Comparison of ENCODE assay signal across 1 fruit fly cellular context in genomic region chr3L:15590803-15591597, dm6.
TF ChIP-seq lines count a peak whose summit lies in the region.

No protein-coding gene starts in this region.

TF ChIP-seq in whole organism, embryonic, 481 proteins besides CTCF, POLR2A, EP300 and RAD21 (continued from another document):
- TF ChIP-seq CG34224 (GFP tag; IDR thresholded peaks at IDR 0.05; lab: Robert Waterston, UW; ENCODE audit: partially characterized antibody), result no peak
- TF ChIP-seq ranshi (GFP tag; IDR thresholded peaks at IDR 0.05; lab: Robert Waterston, UW), result no peak
- peak; percentile 54; the same call in 1 of the 2 replicates for TF ChIP-seq CG14014 (GFP tag; IDR thresholded peaks at IDR 0.05; lab: Robert Waterston, UW)
- peak; percentile 32 for TF ChIP-seq CG7987 (GFP tag; optimal IDR thresholded peaks at IDR 0.05; lab: Kevin White, UChicago)
- TF ChIP-seq sug (tag; optimal IDR thresholded peaks at IDR 0.05; lab: Kevin White, UChicago), result peak; percentile 18
- no peak for TF ChIP-seq Scr (GFP tag; IDR thresholded peaks at IDR 0.05; lab: Robert Waterston, UW; ENCODE audit: partially characterized antibody)
- peak; percentile 59; the same call in 1 of the 2 replicates for TF ChIP-seq Atf6 (GFP tag; IDR thresholded peaks at IDR 0.05; lab: Robert Waterston, UW)
- peak; percentile 40; the same call in 1 of the 2 replicates for TF ChIP-seq Awh (GFP tag; IDR thresholded peaks at IDR 0.05; lab: Robert Waterston, UW)
- peak; percentile 4 for TF ChIP-seq CG10543 (GFP tag; optimal IDR thresholded peaks at IDR 0.05; lab: Kevin White, UChicago)
- peak; percentile 26 for TF ChIP-seq scrt (GFP tag; optimal IDR thresholded peaks at IDR 0.05; lab: Kevin White, UChicago)
- TF ChIP-seq row (GFP tag; IDR thresholded peaks at IDR 0.05; lab: Robert Waterston, UW), result peak; percentile 35; the same call in 1 of the 3 replicates
- TF ChIP-seq Fer1 (GFP tag; optimal IDR thresholded peaks at IDR 0.05; lab: Kevin White, UChicago), result peak; percentile 28
- no peak for TF ChIP-seq hbn (GFP tag; IDR thresholded peaks at IDR 0.05; lab: Robert Waterston, UW; ENCODE audit: partially characterized antibody)
- peak in 1 of 2 experiments; percentile 17 for TF ChIP-seq Hr51 (GFP tag; optimal IDR thresholded peaks at IDR 0.05; lab: Kevin White, UChicago)
- peak; percentile 22 for TF ChIP-seq CG12744 (GFP tag; optimal IDR thresholded peaks at IDR 0.05; lab: Kevin White, UChicago)
- peak; percentile 7; the same call in 1 of the 2 replicates for TF ChIP-seq CG7372 (GFP tag; IDR thresholded peaks at IDR 0.05; lab: Robert Waterston, UW)
- TF ChIP-seq CG4730 (GFP tag; IDR thresholded peaks at IDR 0.05; lab: Robert Waterston, UW), result no peak
- peak; percentile 18 for TF ChIP-seq CG13424 (tag; optimal IDR thresholded peaks at IDR 0.05; lab: Kevin White, UChicago)
- TF ChIP-seq CG8478 (optimal IDR thresholded peaks at IDR 0.05; lab: Kevin White, UChicago), result no peak
- TF ChIP-seq CG2202 (tag; optimal IDR thresholded peaks at IDR 0.05; lab: Kevin White, UChicago), result no peak
- peak; percentile 19 for TF ChIP-seq exex (tag; optimal IDR thresholded peaks at IDR 0.05; lab: Kevin White, UChicago)
- TF ChIP-seq Nf-YC (tag; optimal IDR thresholded peaks at IDR 0.05; lab: Kevin White, UChicago), result peak; percentile 11
- peak; percentile 7 for TF ChIP-seq CG15601 (tag; optimal IDR thresholded peaks at IDR 0.05; lab: Kevin White, UChicago)
- no peak for TF ChIP-seq CG12942 (GFP tag; optimal IDR thresholded peaks at IDR 0.05; lab: Kevin White, UChicago)
- peak; percentile 40 for TF ChIP-seq Dek (tag; optimal IDR thresholded peaks at IDR 0.05; lab: Kevin White, UChicago)
- peak; percentile 19 for TF ChIP-seq CG7556 (GFP tag; optimal IDR thresholded peaks at IDR 0.05; lab: Kevin White, UChicago)
- peak; percentile 25 for TF ChIP-seq unpg (GFP tag; optimal IDR thresholded peaks at IDR 0.05; lab: Kevin White, UChicago)
- TF ChIP-seq CG12104 (GFP tag; optimal IDR thresholded peaks at IDR 0.05; lab: Kevin White, UChicago), result peak; percentile 39
- TF ChIP-seq mirr (GFP tag; optimal IDR thresholded peaks at IDR 0.05; lab: Kevin White, UChicago), result peak; percentile 41
- TF ChIP-seq CG11504 (tag; optimal IDR thresholded peaks at IDR 0.05; lab: Kevin White, UChicago), result peak; percentile 31
- peak; percentile 41 for TF ChIP-seq CG15269 (tag; optimal IDR thresholded peaks at IDR 0.05; lab: Kevin White, UChicago)
- no peak for TF ChIP-seq salm (tag; optimal IDR thresholded peaks at IDR 0.05; lab: Kevin White, UChicago)
- TF ChIP-seq danr (GFP tag; IDR thresholded peaks at IDR 0.05; lab: Robert Waterston, UW), result peak; percentile 35; the same call in 1 of the 2 replicates
- no peak for TF ChIP-seq Aef1 (GFP tag; IDR thresholded peaks at IDR 0.05; lab: Robert Waterston, UW)
- TF ChIP-seq CG13624 (GFP tag; optimal IDR thresholded peaks at IDR 0.05; lab: Kevin White, UChicago), result peak; percentile 2
- 0 out of 2 replicates have a peak, but pooled peaks have one; percentile 15 for TF ChIP-seq vvl (GFP tag; IDR thresholded peaks at IDR 0.05; lab: Robert Waterston, UW)
- TF ChIP-seq CG18619 (GFP tag; optimal IDR thresholded peaks at IDR 0.05; lab: Kevin White, UChicago), result peak; percentile 1
- TF ChIP-seq cg (GFP tag; optimal IDR thresholded peaks at IDR 0.05; lab: Kevin White, UChicago), result peak; percentile 36
- no peak for TF ChIP-seq az2 (GFP tag; optimal IDR thresholded peaks at IDR 0.05; lab: Kevin White, UChicago)
- peak; percentile 51 for TF ChIP-seq HHEX (GFP tag; optimal IDR thresholded peaks at IDR 0.05; lab: Kevin White, UChicago)
- no peak for TF ChIP-seq Rx (GFP tag; IDR thresholded peaks at IDR 0.05; lab: Robert Waterston, UW)
- no peak for TF ChIP-seq CG2120 (GFP tag; optimal IDR thresholded peaks at IDR 0.05; lab: Kevin White, UChicago)
- TF ChIP-seq CG9817 (tag; optimal IDR thresholded peaks at IDR 0.05; lab: Kevin White, UChicago), result peak; percentile 13
- peak; percentile 76 for TF ChIP-seq fd3F (GFP tag; optimal IDR thresholded peaks at IDR 0.05; lab: Kevin White, UChicago)
- TF ChIP-seq CG4328 (GFP tag; optimal IDR thresholded peaks at IDR 0.05; lab: Kevin White, UChicago), result peak; percentile 34
- TF ChIP-seq slbo (GFP tag; IDR thresholded peaks at IDR 0.05; lab: Robert Waterston, UW), result peak; percentile 32
- TF ChIP-seq CG12659 (GFP tag; optimal IDR thresholded peaks at IDR 0.05; lab: Kevin White, UChicago), result peak; percentile 15
- no peak for TF ChIP-seq CG8765 (GFP tag; IDR thresholded peaks at IDR 0.05; lab: Robert Waterston, UW)
- peak; percentile 46 for TF ChIP-seq CG6813 (GFP tag; optimal IDR thresholded peaks at IDR 0.05; lab: Kevin White, UChicago)
- TF ChIP-seq NC2β (GFP tag; optimal IDR thresholded peaks at IDR 0.05; lab: Kevin White, UChicago), result no peak
- peak; percentile 4 for TF ChIP-seq Sox102F (GFP tag; optimal IDR thresholded peaks at IDR 0.05; lab: Kevin White, UChicago)
- TF ChIP-seq Ada2b (GFP tag; IDR thresholded peaks at IDR 0.05; lab: Robert Waterston, UW), result peak; percentile 24; the same call in 1 of the 2 replicates
- peak; percentile 48 for TF ChIP-seq CG12071 (GFP tag; optimal IDR thresholded peaks at IDR 0.05; lab: Kevin White, UChicago)
- TF ChIP-seq Meics (GFP tag; optimal IDR thresholded peaks at IDR 0.05; lab: Kevin White, UChicago), result peak; percentile 19
- TF ChIP-seq CG8359 (GFP tag; optimal IDR thresholded peaks at IDR 0.05; lab: Kevin White, UChicago; ENCODE audit: borderline replicate concordance), result no peak
- TF ChIP-seq CG32532 (GFP tag; IDR thresholded peaks at IDR 0.05; lab: Robert Waterston, UW), result 0 out of 2 replicates have a peak, but pooled peaks have one; percentile 11
- peak; percentile 41 for TF ChIP-seq CG17568 (GFP tag; optimal IDR thresholded peaks at IDR 0.05; lab: Kevin White, UChicago)
- TF ChIP-seq CG12219 (GFP tag; optimal IDR thresholded peaks at IDR 0.05; lab: Kevin White, UChicago), result peak; percentile 4
- peak; percentile 46 for TF ChIP-seq CG5180 (GFP tag; optimal IDR thresholded peaks at IDR 0.05; lab: Kevin White, UChicago)
- TF ChIP-seq Mrtf (GFP tag; IDR thresholded peaks at IDR 0.05; lab: Robert Waterston, UW), result 0 out of 3 replicates have a peak, but pooled peaks have one; percentile 19
- no peak for TF ChIP-seq bcd (GFP tag; optimal IDR thresholded peaks at IDR 0.05; lab: Kevin White, UChicago)
- peak; percentile 53 for TF ChIP-seq kni (GFP tag; optimal IDR thresholded peaks at IDR 0.05; lab: Kevin White, UChicago)
- TF ChIP-seq CG1233 (GFP tag; optimal IDR thresholded peaks at IDR 0.05; lab: Kevin White, UChicago), result peak; percentile 8
- TF ChIP-seq dysf (GFP tag; IDR thresholded peaks at IDR 0.05; lab: Robert Waterston, UW), result peak; percentile 22; the same call in 1 of the 3 replicates
- TF ChIP-seq CG2129 (GFP tag; IDR thresholded peaks at IDR 0.05; lab: Robert Waterston, UW; ENCODE audit: partially characterized antibody), result no peak
- TF ChIP-seq CG17328 (GFP tag; IDR thresholded peaks at IDR 0.05; lab: Robert Waterston, UW), result 0 out of 2 replicates have a peak, but pooled peaks have one; percentile 15
- peak; percentile 6 for TF ChIP-seq caup (GFP tag; optimal IDR thresholded peaks at IDR 0.05; lab: Kevin White, UChicago; ENCODE audit: severe bottlenecking)
- peak; percentile 27 for TF ChIP-seq odd (GFP tag; optimal IDR thresholded peaks at IDR 0.05; lab: Kevin White, UChicago)
- peak; percentile 81 for TF ChIP-seq sens (GFP tag; lab: Kevin White, UChicago)
- peak; percentile 0 for TF ChIP-seq CG17359 (tag; optimal IDR thresholded peaks at IDR 0.05; lab: Kevin White, UChicago)
- peak; percentile 49 for TF ChIP-seq Rfx (GFP tag; IDR thresholded peaks at IDR 0.05; lab: Robert Waterston, UW)
- peak; percentile 85 for TF ChIP-seq CG11696 (GFP tag; IDR thresholded peaks at IDR 0.05; lab: Robert Waterston, UW)
- TF ChIP-seq CG1603 (tag; optimal IDR thresholded peaks at IDR 0.05; lab: Kevin White, UChicago), result peak; percentile 26
- no peak for TF ChIP-seq CG7786 (GFP tag; optimal IDR thresholded peaks at IDR 0.05; lab: Kevin White, UChicago)
- TF ChIP-seq CG10654 (GFP tag; optimal IDR thresholded peaks at IDR 0.05; lab: Kevin White, UChicago), result no peak
- TF ChIP-seq lov (optimal IDR thresholded peaks at IDR 0.05; lab: Kevin White, UChicago), result no peak
- 0 out of 3 replicates have a peak, but pooled peaks have one; percentile 10 for TF ChIP-seq lov (GFP tag; IDR thresholded peaks at IDR 0.05; lab: Robert Waterston, UW)
- peak; percentile 9 for TF ChIP-seq CG31365 (tag; optimal IDR thresholded peaks at IDR 0.05; lab: Kevin White, UChicago)
- TF ChIP-seq CG8290 (GFP tag; optimal IDR thresholded peaks at IDR 0.05; lab: Kevin White, UChicago), result no peak
- peak in 1 of 2 experiments; percentile 71 for TF ChIP-seq CG8290 (tag; optimal IDR thresholded peaks at IDR 0.05; lab: Kevin White, UChicago)
- TF ChIP-seq CG31224 (GFP tag; IDR thresholded peaks at IDR 0.05; lab: Robert Waterston, UW), result peak; percentile 37
- no peak for TF ChIP-seq BEAF-32 (GFP tag; optimal IDR thresholded peaks at IDR 0.05; lab: Kevin White, UChicago)
- no peak for TF ChIP-seq Abd-B (GFP tag; optimal IDR thresholded peaks at IDR 0.05; lab: Kevin White, UChicago)
- peak; percentile 6 for TF ChIP-seq CG18599 (GFP tag; optimal IDR thresholded peaks at IDR 0.05; lab: Kevin White, UChicago)
- TF ChIP-seq CG15514 (GFP tag; optimal IDR thresholded peaks at IDR 0.05; lab: Kevin White, UChicago), result peak; percentile 51
- TF ChIP-seq H2.0 (GFP tag; IDR thresholded peaks at IDR 0.05; lab: Robert Waterston, UW), result 0 out of 2 replicates have a peak, but pooled peaks have one; percentile 3
- TF ChIP-seq Pdp1 (GFP tag; optimal IDR thresholded peaks at IDR 0.05; lab: Kevin White, UChicago), result peak in 1 of 2 experiments; percentile 49
- no peak for TF ChIP-seq disco-r (GFP tag; optimal IDR thresholded peaks at IDR 0.05; lab: Kevin White, UChicago)
- TF ChIP-seq ATbp (GFP tag; optimal IDR thresholded peaks at IDR 0.05; lab: Kevin White, UChicago), result peak; percentile 58
- TF ChIP-seq CG6854 (GFP tag; optimal IDR thresholded peaks at IDR 0.05; lab: Kevin White, UChicago), result no peak
- peak in 1 of 3 experiments; percentile 28 for TF ChIP-seq Stat92E (GFP tag; optimal IDR thresholded peaks at IDR 0.05; lab: Kevin White, UChicago)
- peak; percentile 57 for TF ChIP-seq CG2678 (tag; optimal IDR thresholded peaks at IDR 0.05; lab: Kevin White, UChicago)
- peak; percentile 9 for TF ChIP-seq Vsx1 (GFP tag; optimal IDR thresholded peaks at IDR 0.05; lab: Kevin White, UChicago)
- no peak for TF ChIP-seq Dll (GFP tag; IDR thresholded peaks at IDR 0.05; lab: Robert Waterston, UW; ENCODE audit: partially characterized antibody)
- peak; percentile 53 for TF ChIP-seq gem (tag; optimal IDR thresholded peaks at IDR 0.05; lab: Kevin White, UChicago)
- no peak for TF ChIP-seq E2f1 (GFP tag; IDR thresholded peaks at IDR 0.05; lab: Robert Waterston, UW)
- TF ChIP-seq C15 (GFP tag; IDR thresholded peaks at IDR 0.05; lab: Robert Waterston, UW), result 0 out of 3 replicates have a peak, but pooled peaks have one; percentile 29
- no peak for TF ChIP-seq dmrt11E (tag; optimal IDR thresholded peaks at IDR 0.05; lab: Kevin White, UChicago)
- TF ChIP-seq fru (optimal IDR thresholded peaks at IDR 0.05; lab: Kevin White, UChicago), result no peak
- TF ChIP-seq eyg (GFP tag; optimal IDR thresholded peaks at IDR 0.05; lab: Kevin White, UChicago), result peak; percentile 15
- no peak; the same call in 2 of the 3 replicates for TF ChIP-seq tgo (GFP tag; IDR thresholded peaks at IDR 0.05; lab: Robert Waterston, UW)
- peak; percentile 9 for TF ChIP-seq Fer3 (tag; optimal IDR thresholded peaks at IDR 0.05; lab: Kevin White, UChicago)
- peak; percentile 50; the same call in 1 of the 2 replicates for TF ChIP-seq seq (GFP tag; IDR thresholded peaks at IDR 0.05; lab: Robert Waterston, UW)
- TF ChIP-seq CG6765 (GFP tag; optimal IDR thresholded peaks at IDR 0.05; lab: Kevin White, UChicago), result peak; percentile 4
- TF ChIP-seq Hmr (GFP tag; optimal IDR thresholded peaks at IDR 0.05; lab: Kevin White, UChicago), result peak; percentile 49
- peak; percentile 5 for TF ChIP-seq crc (GFP tag; optimal IDR thresholded peaks at IDR 0.05; lab: Kevin White, UChicago)
- peak; percentile 48 for TF ChIP-seq nau (GFP tag; optimal IDR thresholded peaks at IDR 0.05; lab: Kevin White, UChicago)
- TF ChIP-seq CG2199 (GFP tag; IDR thresholded peaks at IDR 0.05; lab: Robert Waterston, UW), result peak; percentile 31; the same call in 1 of the 3 replicates
- TF ChIP-seq Lim3 (GFP tag; IDR thresholded peaks at IDR 0.05; lab: Robert Waterston, UW), result no peak
- TF ChIP-seq PHDP (tag; optimal IDR thresholded peaks at IDR 0.05; lab: Kevin White, UChicago), result peak; percentile 38
- TF ChIP-seq kah (GFP tag; optimal IDR thresholded peaks at IDR 0.05; lab: Kevin White, UChicago), result no peak
- no peak for TF ChIP-seq CG13287 (GFP tag; IDR thresholded peaks at IDR 0.05; lab: Robert Waterston, UW; ENCODE audit: partially characterized antibody)
- peak; percentile 50 for TF ChIP-seq lab (GFP tag; optimal IDR thresholded peaks at IDR 0.05; lab: Kevin White, UChicago)
- TF ChIP-seq ci (GFP tag; IDR thresholded peaks at IDR 0.05; lab: Robert Waterston, UW), result 0 out of 3 replicates have a peak, but pooled peaks have one; percentile 45
- peak; percentile 3 for TF ChIP-seq wek (GFP tag; optimal IDR thresholded peaks at IDR 0.05; lab: Kevin White, UChicago)
- peak; percentile 18; the same call in 1 of the 2 replicates for TF ChIP-seq CG6689 (GFP tag; IDR thresholded peaks at IDR 0.05; lab: Robert Waterston, UW)
- TF ChIP-seq Usf (GFP tag; optimal IDR thresholded peaks at IDR 0.05; lab: Kevin White, UChicago), result no peak
- TF ChIP-seq Dbx (GFP tag; IDR thresholded peaks at IDR 0.05; lab: Robert Waterston, UW), result 0 out of 3 replicates have a peak, but pooled peaks have one; percentile 38
- TF ChIP-seq grau (tag; optimal IDR thresholded peaks at IDR 0.05; lab: Kevin White, UChicago), result peak; percentile 66
- TF ChIP-seq Sox100B (GFP tag; optimal IDR thresholded peaks at IDR 0.05; lab: Kevin White, UChicago), result peak; percentile 30
- TF ChIP-seq inv (GFP tag; IDR thresholded peaks at IDR 0.05; lab: Robert Waterston, UW; ENCODE audit: partially characterized antibody), result no peak
- TF ChIP-seq CG15011 (GFP tag; optimal IDR thresholded peaks at IDR 0.05; lab: Kevin White, UChicago), result peak; percentile 35
- 0 out of 2 replicates have a peak, but pooled peaks have one; percentile 15 for TF ChIP-seq sens-2 (GFP tag; IDR thresholded peaks at IDR 0.05; lab: Robert Waterston, UW)
- no peak for TF ChIP-seq hth (optimal IDR thresholded peaks at IDR 0.05; lab: Kevin White, UChicago)
- peak; percentile 38 for TF ChIP-seq CoRest (tag; optimal IDR thresholded peaks at IDR 0.05; lab: Kevin White, UChicago)
